Worm (Caenorhabditis elegans) whole organism, young adult: ENCODE measurements around the gene F36H5.12.

Source experiments
- B0261.1 ChIP-seq: sonication (generic microtip); optimal IDR thresholded peaks from 2 replicates; lab custom pipeline; 2016; ENCODE audit warnings: mild to moderate bottlenecking, missing genetic modification characterization, moderate library complexity, missing compliant biosample characterization
- F22D6.2 ChIP-seq: sonication (generic microtip); optimal IDR thresholded peaks from 2 replicates; lab custom pipeline; 2016; ENCODE audit warnings: mild to moderate bottlenecking, missing genetic modification characterization, missing compliant biosample characterization
- Y53F4B.3 ChIP-seq: fragments of 200-800 bp; sonication (Bioruptor generic); IDR thresholded peaks from 2 replicates; pipeline ENCODE4 v1.3.6; 2022; ENCODE audit warnings: missing genetic modification reagents, missing genetic modification characterization, missing compliant biosample characterization
- Y53G8AR.9 ChIP-seq: fragments of 200-800 bp; sonication (Bioruptor generic); conservative IDR thresholded peaks from 2 replicates; pipeline ENCODE4 v1.3.6; 2022; ENCODE audit warnings: missing genetic modification reagents, missing genetic modification characterization, missing compliant biosample characterization
- aptf-2 ChIP-seq: fragments of 200-800 bp; sonication (Bioruptor generic); conservative IDR thresholded peaks from 2 replicates; pipeline ENCODE4 v1.3.6; 2022; ENCODE audit warnings: missing genetic modification reagents, missing genetic modification characterization, missing compliant biosample characterization
- aptf-3 ChIP-seq: fragments of 200-800 bp; sonication (Bioruptor generic); IDR thresholded peaks from 2 replicates; pipeline ENCODE4 v1.3.6; 2022; ENCODE audit warnings: missing genetic modification characterization, missing compliant biosample characterization
- attf-3 ChIP-seq: fragments of 200-800 bp; sonication (Bioruptor generic); conservative IDR thresholded peaks from 2 replicates; pipeline ENCODE4 v1.3.6; 2022; ENCODE audit warnings: missing genetic modification reagents, missing genetic modification characterization, missing compliant biosample characterization
- bed-1 ChIP-seq: fragments of 200-800 bp; sonication (Bioruptor generic); IDR thresholded peaks from 2 replicates; pipeline ENCODE4 v1.3.6; 2022; ENCODE audit warnings: missing genetic modification reagents, missing genetic modification characterization, missing compliant biosample characterization
- cebp-1 ChIP-seq, 2 experiments: fragments of 200-800 bp in 1 of 2; sonication (Bioruptor generic) in 1 of 2; sonication (generic microtip) in 1 of 2; IDR thresholded peaks in 1 of 2; optimal IDR thresholded peaks in 1 of 2; 2 replicates each; pipeline versions ENCODE4 v1.3.6 to Lab custom; 2017 to 2022; ENCODE audit warnings: missing compliant biosample characterization in 2 of 2, missing genetic modification characterization in 2 of 2, mild to moderate bottlenecking in 1 of 2, missing genetic modification reagents in 1 of 2, moderate library complexity in 1 of 2
- ceh-100 ChIP-seq: fragments of 200-800 bp; sonication (Bioruptor generic); IDR thresholded peaks from 2 replicates; pipeline ENCODE4 v1.3.6; 2022; ENCODE audit warnings: missing genetic modification reagents, missing genetic modification characterization, missing compliant biosample characterization
- ceh-27 ChIP-seq: fragments of 200-800 bp; sonication (Bioruptor generic); optimal IDR thresholded peaks from 2 replicates; lab custom pipeline; 2018; ENCODE audit warnings: mild to moderate bottlenecking, missing genetic modification characterization, moderate library complexity, missing compliant biosample characterization
- ceh-91 ChIP-seq: fragments of 200-800 bp; sonication (Bioruptor generic); IDR thresholded peaks from 2 replicates; pipeline ENCODE4 v1.3.6; 2022; ENCODE audit warnings: missing genetic modification reagents, missing genetic modification characterization, missing compliant biosample characterization
- efl-1 ChIP-seq: fragments of 150-350 bp; optimal IDR thresholded peaks from 2 replicates; lab custom pipeline; 2014; ENCODE audit warnings: missing biosample characterization, missing genetic modification reagents, missing genetic modification characterization
- ekl-4 ChIP-seq: fragments of 200-800 bp; sonication (Bioruptor generic); IDR thresholded peaks from 2 replicates; pipeline ENCODE4 v1.3.6; 2022; ENCODE audit warnings: missing genetic modification reagents, missing genetic modification characterization, missing compliant biosample characterization
- him-1 ChIP-seq: sonication (generic microtip); optimal IDR thresholded peaks from 2 replicates; lab custom pipeline; 2016; ENCODE audit warnings: missing genotype, missing genetic modification reagents, missing genetic modification characterization, missing compliant biosample characterization
- hmg-1.2 ChIP-seq: fragments of 200-800 bp; sonication (Bioruptor generic); IDR thresholded peaks from 2 replicates; pipeline ENCODE4 v1.3.6; 2022; ENCODE audit warnings: missing genetic modification reagents, missing genetic modification characterization, missing compliant biosample characterization
- hrde-1 ChIP-seq: sonication (generic microtip); optimal IDR thresholded peaks from 2 replicates; lab custom pipeline; 2016; ENCODE audit warnings: missing genetic modification characterization, mild to moderate bottlenecking, missing compliant biosample characterization, moderate library complexity, missing genotype, missing genetic modification reagents, borderline replicate concordance
- lin-26 ChIP-seq: fragments of 200-800 bp; sonication (Bioruptor generic); IDR thresholded peaks from 2 replicates; pipeline ENCODE4 v1.3.6; 2022; ENCODE audit warnings: missing genetic modification reagents, missing genetic modification characterization, missing compliant biosample characterization
- lir-1 ChIP-seq: fragments of 200-800 bp; sonication (Bioruptor generic); conservative IDR thresholded peaks from 2 replicates; pipeline ENCODE4 v1.3.6; 2022; ENCODE audit warnings: missing genetic modification reagents, missing genetic modification characterization, missing compliant biosample characterization
- lsl-1 ChIP-seq: fragments of 200-800 bp; sonication (Bioruptor generic); optimal IDR thresholded peaks from 2 replicates; lab custom pipeline; 2018; ENCODE audit warnings: mild to moderate bottlenecking, missing genetic modification characterization, moderate library complexity, missing compliant biosample characterization
- lsy-27 ChIP-seq: sonication (generic microtip); optimal IDR thresholded peaks from 2 replicates; lab custom pipeline; 2017; ENCODE audit warnings: missing genetic modification characterization, mild to moderate bottlenecking, missing compliant biosample characterization, antibody characterized with exemption, missing genotype, borderline replicate concordance; ENCODE audit not compliant: insufficient read depth
- mes-4 ChIP-seq: sonication (generic microtip); optimal IDR thresholded peaks from 2 replicates; lab custom pipeline; 2016; ENCODE audit warnings: missing genotype, missing genetic modification characterization, missing compliant biosample characterization
- nfya-2 ChIP-seq: fragments of 200-800 bp; sonication (Bioruptor generic); IDR thresholded peaks from 2 replicates; pipeline ENCODE4 v1.3.6; 2022; ENCODE audit warnings: missing genetic modification reagents, missing genetic modification characterization, missing compliant biosample characterization
- nhr-80 ChIP-seq: sonication (generic microtip); optimal IDR thresholded peaks from 2 replicates; lab custom pipeline; 2016; ENCODE audit warnings: missing genetic modification characterization, missing compliant biosample characterization
- nhr-90 ChIP-seq: sonication (generic microtip); optimal IDR thresholded peaks from 2 replicates; lab custom pipeline; 2016; ENCODE audit warnings: missing genotype, mild to moderate bottlenecking, missing genetic modification characterization, missing compliant biosample characterization
- repo-1 ChIP-seq: sonication (generic microtip); optimal IDR thresholded peaks from 2 replicates; lab custom pipeline; 2017; ENCODE audit warnings: mild to moderate bottlenecking, missing genetic modification characterization, missing compliant biosample characterization
- rpc-1 ChIP-seq, 2 experiments: fragments of 150-350 bp in 1 of 2; sonication (generic microtip) in 1 of 2; optimal IDR thresholded peaks; 2 replicates each; lab custom pipeline; 2014 to 2018; ENCODE audit warnings: missing biosample characterization in 1 of 2, missing genetic modification characterization in 1 of 2, missing genetic modification reagents in 1 of 2, missing genotype in 1 of 2
- sea-2 ChIP-seq: fragments of 200-800 bp; sonication (Bioruptor generic); IDR thresholded peaks from 2 replicates; pipeline ENCODE4 v1.3.6; 2022; ENCODE audit warnings: missing genetic modification characterization, missing compliant biosample characterization
- snpc-4 ChIP-seq, 5 experiments: fragments of 150-350 bp in 1 of 5; sonication (generic microtip) in 4 of 5; optimal IDR thresholded peaks; 2 replicates each; lab custom pipeline; 2014 to 2018; ENCODE audit warnings: missing genetic modification characterization in 5 of 5, missing biosample characterization in 3 of 5, antibody characterized with exemption in 2 of 5, mild to moderate bottlenecking in 2 of 5, missing compliant biosample characterization in 2 of 5, missing genotype in 2 of 5, moderate library complexity in 2 of 5, missing genetic modification reagents in 1 of 5
- tbp1 ChIP-seq: fragments of 200-800 bp; sonication (Bioruptor generic); optimal IDR thresholded peaks from 2 replicates; lab custom pipeline; 2018; ENCODE audit warnings: mild to moderate bottlenecking, missing genetic modification characterization, missing compliant biosample characterization
- tbx-9 ChIP-seq: sonication (generic microtip); optimal IDR thresholded peaks from 2 replicates; lab custom pipeline; 2016; ENCODE audit warnings: borderline replicate concordance, missing genetic modification characterization, inconsistent platforms, missing compliant biosample characterization
- tlf-1 ChIP-seq: fragments of 200-800 bp; sonication (Bioruptor generic); optimal IDR thresholded peaks from 2 replicates; lab custom pipeline; 2018; ENCODE audit warnings: mild to moderate bottlenecking, missing genetic modification characterization, missing compliant biosample characterization
- unc-130 ChIP-seq: sonication (generic microtip); optimal IDR thresholded peaks from 2 replicates; lab custom pipeline; 2016; ENCODE audit warnings: missing genetic modification reagents, missing genetic modification characterization, missing compliant biosample characterization
- zfh-2 ChIP-seq: fragments of 200-800 bp; sonication (Bioruptor generic); conservative IDR thresholded peaks from 2 replicates; pipeline ENCODE4 v1.3.6; 2022; ENCODE audit warnings: missing genetic modification reagents, missing genetic modification characterization, missing compliant biosample characterization
- ztf-25 ChIP-seq: fragments of 200-800 bp; sonication (Bioruptor generic); IDR thresholded peaks from 2 replicates; pipeline ENCODE4 v1.3.6; 2022; ENCODE audit warnings: missing genetic modification reagents, missing genetic modification characterization, missing compliant biosample characterization
- ztf-28 ChIP-seq: fragments of 200-800 bp; sonication (Bioruptor generic); IDR thresholded peaks from 2 replicates; pipeline ENCODE4 v1.3.6; 2022; ENCODE audit warnings: missing genetic modification reagents, missing genetic modification characterization, missing compliant biosample characterization

The F36H5.12 gene

DNA sequence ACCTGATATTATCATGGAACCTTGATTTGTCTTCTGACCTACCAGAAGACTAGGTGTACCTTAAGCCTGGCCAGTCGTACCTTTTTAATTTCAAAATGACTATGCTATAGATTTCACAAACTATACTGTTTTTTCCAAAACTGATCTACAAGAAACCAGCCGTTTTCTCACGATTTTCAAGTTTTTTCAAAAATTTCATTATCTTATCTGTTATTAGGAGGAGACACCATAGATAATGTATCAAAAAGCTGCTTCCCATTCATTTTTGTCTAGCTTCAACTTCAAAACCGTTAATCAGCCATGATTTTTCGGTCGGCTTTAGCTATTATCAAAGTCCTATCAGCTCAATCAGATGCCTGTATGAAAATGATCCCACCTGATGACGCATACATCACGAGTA, at the start of gene F36H5.12:
Gene F36H5.12 (plus strand): TSS at position 301 of the 400 bp plus-strand sequence.
- TF ChIP-seq tbx-9 (no peak), nhr-80 (tag; lab: Kevin White, UChicago) (no peak), nfya-2 (GFP tag; lab: Robert Waterston, UW) (no peak), hrde-1 (tag; lab: Kevin White, UChicago) (no peak), aptf-3 (GFP tag; lab: Robert Waterston, UW) (no peak), ztf-28 (no peak), attf-3 (GFP tag; lab: Robert Waterston, UW) (no peak), lsl-1 (GFP tag; lab: Kevin White, UChicago) (no peak), aptf-2 (GFP tag; lab: Robert Waterston, UW) (no peak), lin-26 (GFP tag; lab: Robert Waterston, UW) (no peak), Y53F4B.3 (GFP tag; lab: Robert Waterston, UW) (no peak), tlf-1 (GFP tag; lab: Kevin White, UChicago) (no peak), mes-4 (tag; lab: Kevin White, UChicago) (no peak), ekl-4 (no peak), him-1 (tag; lab: Kevin White, UChicago) (no peak), bed-1 (no peak)

DNA sequence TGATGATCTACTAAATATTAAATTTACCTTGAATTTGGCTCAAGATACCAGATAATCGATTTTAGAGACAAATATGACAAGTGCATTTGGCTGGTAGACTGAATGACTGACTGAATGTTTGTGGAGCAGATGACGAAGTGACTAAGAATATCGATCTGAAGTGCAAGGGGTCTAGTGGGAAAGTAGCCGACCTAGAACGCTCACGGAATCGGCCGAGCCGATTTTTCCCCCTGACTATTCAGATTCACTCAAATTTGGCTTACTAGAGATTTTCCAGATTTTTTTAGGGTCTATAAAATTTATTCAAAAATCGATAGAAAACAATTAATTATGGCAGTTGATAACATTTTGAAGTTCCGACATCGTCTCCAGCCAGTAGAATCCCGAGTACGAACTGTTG, 48.1 kb upstream of the F36H5.12 start, which contains the start of gene fbxc-26:
Gene fbxc-26 (minus strand): TSS at position 101 of the 400 bp plus-strand sequence.
- TF ChIP-seq hrde-1 (tag; lab: Kevin White, UChicago) (no peak), hmg-1.2 (no peak), cebp-1 (GFP tag; IDR thresholded peaks at IDR 0.05; lab: Robert Waterston, UW) (no peak), cebp-1 (tag; optimal IDR thresholded peaks at IDR 0.05; lab: Kevin White, UChicago) (no peak), zfh-2 (GFP tag; lab: Robert Waterston, UW) (no peak)
- TF ChIP-seq, all 124 proteins: peak for 0

DNA sequence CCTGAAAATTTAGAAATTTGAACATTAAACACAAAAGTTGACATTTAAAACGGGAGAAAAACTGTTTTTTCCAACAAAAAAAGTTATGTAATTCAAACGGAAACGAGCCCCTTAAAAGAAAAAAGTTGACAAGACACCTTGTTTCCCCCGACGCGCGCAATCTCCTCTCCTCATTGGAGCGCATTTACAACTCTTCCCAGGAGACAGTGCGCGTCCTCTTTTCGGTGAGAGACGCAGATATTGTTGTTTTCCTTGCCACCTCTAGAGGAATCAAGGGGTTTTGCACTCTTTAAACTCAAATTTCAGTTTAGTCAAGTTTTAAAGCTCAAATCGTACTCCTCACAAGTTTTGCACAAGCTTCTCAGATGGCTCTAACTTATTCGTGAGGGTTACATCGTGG, 46.8 kb upstream of the F36H5.12 start, which contains the start of gene F58E1.13:
Gene F58E1.13 (minus strand): TSS at position 12 of the 400 bp plus-strand sequence.
- no peak for TF ChIP-seq sea-2 (GFP tag; lab: Robert Waterston, UW)
- TF ChIP-seq F22D6.2 (tag; lab: Kevin White, UChicago), result no peak
- peak; percentile 90 for TF ChIP-seq aptf-2 (GFP tag; lab: Robert Waterston, UW)
- TF ChIP-seq efl-1 (GFP tag; lab: Kevin White, UChicago), result peak; percentile 5

DNA sequence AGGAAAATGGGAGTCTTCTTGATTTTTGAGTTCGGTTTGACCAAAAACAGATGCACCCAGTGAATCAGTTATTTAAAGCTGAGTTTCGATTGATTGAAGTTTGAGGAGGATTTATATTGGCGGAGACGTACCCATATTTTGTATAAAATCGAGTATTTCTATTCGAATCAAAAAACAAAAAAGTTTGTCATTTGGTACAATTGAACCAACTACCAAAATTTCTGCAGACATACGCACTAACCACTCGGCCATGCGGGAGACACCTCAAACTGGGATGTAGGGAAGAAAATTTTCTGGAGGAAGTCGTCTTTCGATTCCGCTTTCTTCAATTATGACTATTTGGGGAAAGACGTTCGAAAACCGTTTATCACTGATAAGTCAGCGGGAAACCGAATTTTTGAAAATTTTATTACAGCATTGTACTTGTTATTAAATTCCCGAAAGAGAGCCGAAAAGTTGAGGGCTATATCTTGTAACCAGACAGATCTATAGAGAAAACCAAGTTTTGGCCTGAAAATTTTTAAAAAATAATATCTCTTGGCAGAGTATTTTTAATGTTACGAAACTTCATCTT, 42.0 kb upstream of the F36H5.12 start:
- TF ChIP-seq lin-26 (GFP tag; lab: Robert Waterston, UW), result peak; percentile 61; the same call in 1 of the 2 replicates
- TF ChIP-seq B0261.1 (tag; lab: Kevin White, UChicago), result peak; percentile 59
- TF ChIP-seq rpc-1 (optimal IDR thresholded peaks at IDR 0.05; lab: Kevin White, UChicago), result peak; percentile 32
- TF ChIP-seq rpc-1 (tag; optimal IDR thresholded peaks at IDR 0.05; lab: Kevin White, UChicago), result peak; percentile 66
- TF ChIP-seq tbp1 (GFP tag; lab: Kevin White, UChicago), result peak; percentile 76

DNA sequence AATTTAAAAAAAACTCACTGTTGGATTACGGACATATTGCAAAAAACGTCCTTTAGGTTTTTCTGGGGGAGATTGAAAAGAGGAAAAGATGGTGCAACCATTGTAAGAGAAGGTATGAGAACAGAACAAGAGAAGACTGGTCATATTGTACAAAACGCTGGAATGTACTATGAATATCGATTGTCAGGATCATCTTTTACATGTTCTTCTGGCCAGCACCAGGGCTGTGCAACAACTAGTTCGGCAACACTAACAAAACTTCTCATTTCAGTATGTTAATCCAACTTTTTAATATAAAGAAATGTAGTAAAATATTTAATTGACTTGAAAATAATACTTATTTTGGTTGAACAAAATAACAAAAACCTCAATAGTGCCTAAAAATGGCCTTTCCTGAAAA, 39.3 kb upstream of the F36H5.12 start, which contains the start of gene fbxb-47:
Gene fbxb-47 (minus strand): TSS at position 101 of the 400 bp plus-strand sequence.
- TF ChIP-seq ekl-4, result no peak
- TF ChIP-seq snpc-4 (GFP tag; optimal IDR thresholded peaks at IDR 0.05; lab: Kevin White, UChicago), result no peak
- no peak for TF ChIP-seq snpc-4 (tag; optimal IDR thresholded peaks at IDR 0.05; lab: Kevin White, UChicago)
- no peak for TF ChIP-seq ceh-27 (GFP tag; lab: Kevin White, UChicago)
- no peak for TF ChIP-seq nhr-90 (tag; lab: Kevin White, UChicago)
- no peak for TF ChIP-seq unc-130 (GFP tag; lab: Kevin White, UChicago)
- no peak for TF ChIP-seq repo-1 (tag; lab: Kevin White, UChicago)
- no peak for TF ChIP-seq Y53G8AR.9 (GFP tag; lab: Robert Waterston, UW)
- TF ChIP-seq ztf-25, result no peak
- no peak for TF ChIP-seq ceh-100 (GFP tag; lab: Robert Waterston, UW)
- no peak for TF ChIP-seq lsy-27 (tag; lab: Kevin White, UChicago)
- no peak for TF ChIP-seq lir-1
- no peak for TF ChIP-seq ceh-91
- TF ChIP-seq, all 124 proteins: peak for 0
